Worm (Caenorhabditis elegans) whole organism, late embryonic: ENCODE measurements around the gene orc-3.
"Not testable (repeated sequence)": the region's sequence is repeated elsewhere in the genome, so short reads cannot be mapped to it uniquely, and the experiment has no call there.

Experiments used
- ama-1 ChIP-seq: fragments of 150-350 bp; optimal IDR thresholded peaks from 2 replicates; lab custom pipeline; 2014
- fax-1 ChIP-seq: sonication (generic microtip); optimal IDR thresholded peaks from 2 replicates; lab custom pipeline; 2016; ENCODE audit warnings: missing genotype, missing genetic modification characterization, missing compliant biosample characterization
- fkh-10 ChIP-seq: fragments of 150-350 bp; optimal IDR thresholded peaks from 2 replicates; lab custom pipeline; 2014; ENCODE audit warnings: missing biosample characterization, missing genetic modification reagents, missing genetic modification characterization
- hlh-13 ChIP-seq: fragments of 200-800 bp; sonication (Bioruptor generic); optimal IDR thresholded peaks from 2 replicates; lab custom pipeline; 2018; ENCODE audit warnings: mild to moderate bottlenecking, missing genetic modification characterization, missing compliant biosample characterization
- nfya-1 ChIP-seq: sonication (generic microtip); optimal IDR thresholded peaks from 2 replicates; lab custom pipeline; 2017; ENCODE audit warnings: missing genetic modification characterization, mild to moderate bottlenecking, missing compliant biosample characterization, antibody characterized with exemption, moderate library complexity
- pag-3 ChIP-seq: sonication (generic microtip); optimal IDR thresholded peaks from 2 replicates; lab custom pipeline; 2016; ENCODE audit warnings: missing compliant biosample characterization, missing genetic modification characterization, borderline replicate concordance
- tbx-2 ChIP-seq: sonication (generic microtip); optimal IDR thresholded peaks from 2 replicates; lab custom pipeline; 2016; ENCODE audit warnings: missing genetic modification characterization, missing compliant biosample characterization
- zip-5 ChIP-seq: sonication (generic microtip); optimal IDR thresholded peaks from 2 replicates; lab custom pipeline; 2016; ENCODE audit warnings: missing genetic modification characterization, missing compliant biosample characterization

DNA sequence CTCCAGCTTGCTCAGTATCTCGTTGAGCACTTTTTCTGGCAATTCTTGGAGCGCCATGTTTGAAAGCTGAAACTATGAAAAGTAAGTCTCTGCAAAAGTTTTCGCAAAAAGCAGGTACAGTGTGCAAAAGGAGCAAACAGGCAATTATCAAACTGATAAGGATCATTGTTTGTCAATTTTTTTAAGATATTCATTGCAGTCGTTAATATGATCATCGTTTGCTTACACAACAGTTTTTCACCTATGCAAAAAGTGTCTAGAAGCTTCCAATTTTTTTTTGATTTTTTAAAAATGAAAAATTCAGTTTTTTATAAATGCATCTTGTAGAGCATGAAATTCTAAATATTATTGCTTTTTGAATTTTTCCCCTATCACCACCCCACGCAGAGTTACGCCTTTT lies 50.4 kb downstream of the orc-3 start, which contains the start of gene fbxa-78:
- TF ChIP-seq pag-3; tbx-2 (tag; lab: Kevin White, UChicago); fkh-10 (GFP tag; lab: Kevin White, UChicago); fax-1 (tag; lab: Kevin White, UChicago); zip-5 (tag; lab: Kevin White, UChicago); hlh-13 (GFP tag; lab: Kevin White, UChicago); ama-1 (lab: Kevin White, UChicago); nfya-1 (tag; lab: Kevin White, UChicago): not testable (repeated sequence)
